Worm (Caenorhabditis elegans) whole organism, midembryonic: ENCODE results near the gene F42G10.1.

Experiments used
- cog-1 ChIP-seq: sonication (generic microtip); optimal IDR thresholded peaks from 2 replicates; lab custom pipeline; 2016; ENCODE audit warnings: missing genetic modification characterization, missing compliant biosample characterization
- klf-2 ChIP-seq: fragments of 200-800 bp; sonication (Bioruptor generic); conservative IDR thresholded peaks from 2 replicates; pipeline ENCODE4 v1.3.6; 2022; ENCODE audit warnings: missing genetic modification reagents, missing genetic modification characterization, missing compliant biosample characterization
- med-1 ChIP-seq: sonication (generic microtip); optimal IDR thresholded peaks from 2 replicates; lab custom pipeline; 2017; ENCODE audit warnings: missing genetic modification characterization, mild to moderate bottlenecking, missing compliant biosample characterization, antibody characterized with exemption, missing genetic modification reagents; ENCODE audit not compliant: insufficient read depth
- ref-1 ChIP-seq: fragments of 200-800 bp; sonication (Bioruptor generic); conservative IDR thresholded peaks from 2 replicates; pipeline ENCODE4 v1.3.6; 2022; ENCODE audit warnings: missing genetic modification reagents, missing genetic modification characterization, missing compliant biosample characterization
- tab-1 ChIP-seq: fragments of 200-800 bp; sonication (Bioruptor generic); IDR thresholded peaks from 2 replicates; pipeline ENCODE4 v1.3.6; 2022; ENCODE audit warnings: missing genetic modification characterization, missing compliant biosample characterization

DNA sequence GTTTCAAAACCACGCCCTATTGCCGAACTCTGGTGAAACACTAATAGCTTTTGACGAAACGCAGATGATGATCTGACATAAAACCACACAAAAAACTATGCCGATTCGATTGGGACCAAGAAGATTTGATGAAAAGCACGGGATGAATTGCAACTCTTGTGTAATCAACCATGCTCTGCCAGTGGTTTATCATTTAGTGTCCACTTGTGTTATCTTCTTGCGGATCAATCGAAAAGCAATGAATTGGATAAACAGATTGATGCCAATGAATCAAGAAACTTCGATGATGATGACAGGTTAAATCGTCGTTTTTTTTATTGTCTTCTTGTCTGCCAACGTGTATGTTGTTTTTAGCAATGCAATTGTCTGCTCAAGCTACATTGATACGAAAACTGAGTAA lies at the start of gene F42G10.1:
- TF ChIP-seq klf-2 (GFP tag; lab: Robert Waterston, UW): no peak
- no peak for TF ChIP-seq cog-1 (tag; lab: Kevin White, UChicago)
- no peak for TF ChIP-seq med-1 (GFP tag; lab: Kevin White, UChicago)
- TF ChIP-seq tab-1: no peak
- no peak for TF ChIP-seq ref-1 (GFP tag; lab: Robert Waterston, UW)
